Worm (Caenorhabditis elegans) whole organism, late embryonic: ENCODE results near the gene let-268.
A peak's percentile ranks its signal among the peaks of the same experiment; 100 is the strongest.

ENCODE experiments used
- C38D4.7 ChIP-seq: fragments of 200-800 bp; sonication (Bioruptor generic); optimal IDR thresholded peaks from 2 replicates; lab custom pipeline; 2018; ENCODE audit warnings: mild to moderate bottlenecking, missing genetic modification characterization, moderate library complexity, missing compliant biosample characterization
- K09A11.1 ChIP-seq: sonication (generic microtip); optimal IDR thresholded peaks from 2 replicates; lab custom pipeline; 2017; ENCODE audit warnings: antibody characterized with exemption, mild to moderate bottlenecking, missing genetic modification characterization, missing compliant biosample characterization; ENCODE audit not compliant: insufficient read depth
- Y22D7AL.16 ChIP-seq: sonication (generic microtip); optimal IDR thresholded peaks from 2 replicates; lab custom pipeline; 2016; ENCODE audit warnings: missing genetic modification characterization, missing compliant biosample characterization
- ahr-1 ChIP-seq: sonication (generic microtip); optimal IDR thresholded peaks from 2 replicates; lab custom pipeline; 2016; ENCODE audit warnings: missing genetic modification characterization, missing compliant biosample characterization
- ama-1 ChIP-seq: fragments of 150-350 bp; optimal IDR thresholded peaks from 2 replicates; lab custom pipeline; 2014
- ceh-14 ChIP-seq: sonication (generic microtip); optimal IDR thresholded peaks from 2 replicates; lab custom pipeline; 2016; ENCODE audit warnings: missing genotype, missing genetic modification characterization, missing compliant biosample characterization
- ceh-2 ChIP-seq: sonication (generic microtip); optimal IDR thresholded peaks from 2 replicates; lab custom pipeline; 2016; ENCODE audit warnings: missing genotype, missing genetic modification characterization, missing compliant biosample characterization
- ceh-22 ChIP-seq: sonication (generic microtip); optimal IDR thresholded peaks from 2 replicates; lab custom pipeline; 2017; ENCODE audit warnings: missing biosample characterization, missing genetic modification characterization
- ceh-30 ChIP-seq: fragments of 150-350 bp; optimal IDR thresholded peaks from 2 replicates; lab custom pipeline; 2014; ENCODE audit warnings: missing biosample characterization, missing genetic modification characterization
- ceh-31 ChIP-seq: sonication (generic microtip); optimal IDR thresholded peaks from 2 replicates; lab custom pipeline; 2016; ENCODE audit warnings: missing genetic modification characterization, missing compliant biosample characterization
- ceh-34 ChIP-seq: sonication (generic microtip); optimal IDR thresholded peaks from 2 replicates; lab custom pipeline; 2016; ENCODE audit warnings: mild to moderate bottlenecking, missing genetic modification characterization, missing compliant biosample characterization
- ceh-48 ChIP-seq: sonication (generic microtip); optimal IDR thresholded peaks from 2 replicates; lab custom pipeline; 2016; ENCODE audit warnings: missing genetic modification characterization, inconsistent platforms, missing compliant biosample characterization
- ceh-6 ChIP-seq: fragments of 200-800 bp; sonication (Bioruptor generic); optimal IDR thresholded peaks from 2 replicates; lab custom pipeline; 2018; ENCODE audit warnings: mild to moderate bottlenecking, missing genetic modification characterization, missing compliant biosample characterization
- ceh-9 ChIP-seq: sonication (generic microtip); optimal IDR thresholded peaks from 2 replicates; lab custom pipeline; 2016; ENCODE audit warnings: mild to moderate bottlenecking, missing genetic modification characterization, inconsistent platforms, missing compliant biosample characterization
- che-1 ChIP-seq: sonication (generic microtip); optimal IDR thresholded peaks from 2 replicates; lab custom pipeline; 2016; ENCODE audit warnings: mild to moderate bottlenecking, missing genetic modification characterization, missing compliant biosample characterization
- dmd-4 ChIP-seq: sonication (generic microtip); optimal IDR thresholded peaks from 2 replicates; lab custom pipeline; 2016; ENCODE audit warnings: borderline replicate concordance, missing genetic modification characterization, missing compliant biosample characterization
- dve-1 ChIP-seq: sonication (generic microtip); optimal IDR thresholded peaks from 2 replicates; lab custom pipeline; 2017; ENCODE audit warnings: antibody characterized with exemption, mild to moderate bottlenecking, missing genetic modification characterization, missing compliant biosample characterization
- elt-4 ChIP-seq: sonication (generic microtip); optimal IDR thresholded peaks from 2 replicates; lab custom pipeline; 2016; ENCODE audit warnings: missing genetic modification characterization, missing compliant biosample characterization
- ets-4 ChIP-seq: sonication (generic microtip); optimal IDR thresholded peaks from 2 replicates; lab custom pipeline; 2016; ENCODE audit warnings: missing genetic modification characterization, missing compliant biosample characterization
- fax-1 ChIP-seq: sonication (generic microtip); optimal IDR thresholded peaks from 2 replicates; lab custom pipeline; 2016; ENCODE audit warnings: missing genotype, missing genetic modification characterization, missing compliant biosample characterization
- fkh-6 ChIP-seq: sonication (generic microtip); optimal IDR thresholded peaks from 2 replicates; lab custom pipeline; 2016; ENCODE audit warnings: missing genetic modification characterization, missing compliant biosample characterization
- gmeb-2 ChIP-seq: sonication (generic microtip); optimal IDR thresholded peaks from 2 replicates; lab custom pipeline; 2016; ENCODE audit warnings: missing genetic modification characterization, inconsistent platforms, missing compliant biosample characterization
- hlh-15 ChIP-seq: sonication (generic microtip); optimal IDR thresholded peaks from 2 replicates; lab custom pipeline; 2016; ENCODE audit warnings: missing genetic modification characterization, missing compliant biosample characterization
- hlh-30 ChIP-seq: sonication (generic microtip); optimal IDR thresholded peaks from 2 replicates; lab custom pipeline; 2017; ENCODE audit warnings: antibody characterized with exemption, missing genetic modification characterization, missing compliant biosample characterization; ENCODE audit not compliant: insufficient read depth
- hlh-6 ChIP-seq: sonication (generic microtip); optimal IDR thresholded peaks from 2 replicates; lab custom pipeline; 2016; ENCODE audit warnings: missing genotype, missing genetic modification characterization, missing compliant biosample characterization
- hlh-8 ChIP-seq: sonication (generic microtip); optimal IDR thresholded peaks from 2 replicates; lab custom pipeline; 2016; ENCODE audit warnings: missing genotype, missing genetic modification characterization, missing compliant biosample characterization
- lin-11 ChIP-seq: fragments of 200-800 bp; sonication (Bioruptor generic); optimal IDR thresholded peaks from 2 replicates; lab custom pipeline; 2018; ENCODE audit warnings: mild to moderate bottlenecking, missing genetic modification characterization, missing compliant biosample characterization
- madf-2 ChIP-seq: sonication (generic microtip); optimal IDR thresholded peaks from 2 replicates; lab custom pipeline; 2017; ENCODE audit warnings: missing genetic modification characterization, missing compliant biosample characterization
- mec-3 ChIP-seq: sonication (generic microtip); optimal IDR thresholded peaks from 2 replicates; lab custom pipeline; 2016; ENCODE audit warnings: borderline replicate concordance, missing genetic modification characterization, missing compliant biosample characterization
- nfya-1 ChIP-seq: sonication (generic microtip); optimal IDR thresholded peaks from 2 replicates; lab custom pipeline; 2017; ENCODE audit warnings: missing genetic modification characterization, mild to moderate bottlenecking, missing compliant biosample characterization, antibody characterized with exemption, moderate library complexity
- nhr-11 ChIP-seq: fragments of 150-350 bp; optimal IDR thresholded peaks from 2 replicates; lab custom pipeline; 2014; ENCODE audit warnings: missing biosample characterization, missing genetic modification characterization
- nhr-232 ChIP-seq: sonication (generic microtip); optimal IDR thresholded peaks from 2 replicates; lab custom pipeline; 2016; ENCODE audit warnings: missing genetic modification characterization, missing compliant biosample characterization
- pat-9 ChIP-seq: fragments of 200-800 bp; sonication (Bioruptor generic); optimal IDR thresholded peaks from 2 replicates; lab custom pipeline; 2018; ENCODE audit warnings: mild to moderate bottlenecking, missing genetic modification characterization, moderate library complexity, missing compliant biosample characterization
- pax-1 ChIP-seq: fragments of 150-350 bp; optimal IDR thresholded peaks from 2 replicates; lab custom pipeline; 2014; ENCODE audit warnings: missing biosample characterization, missing genetic modification characterization
- pha-4 ChIP-seq: fragments of 150-350 bp; optimal IDR thresholded peaks from 2 replicates; lab custom pipeline; 2018; ENCODE audit warnings: missing biosample characterization, missing genetic modification reagents, missing genetic modification characterization
- pqm-1 ChIP-seq: sonication (generic microtip); optimal IDR thresholded peaks from 2 replicates; lab custom pipeline; 2016; ENCODE audit warnings: missing genetic modification characterization, missing compliant biosample characterization
- pros-1 ChIP-seq: fragments of 150-350 bp; optimal IDR thresholded peaks from 2 replicates; lab custom pipeline; 2014; ENCODE audit warnings: missing biosample characterization, missing genetic modification reagents, missing genetic modification characterization
- rnt-1 ChIP-seq: sonication (generic microtip); optimal IDR thresholded peaks from 2 replicates; lab custom pipeline; 2016; ENCODE audit warnings: missing genetic modification characterization, missing compliant biosample characterization
- sdc-2 ChIP-seq: sonication (generic microtip); optimal IDR thresholded peaks from 2 replicates; lab custom pipeline; 2016; ENCODE audit warnings: missing genotype, missing genetic modification characterization, missing compliant biosample characterization
- sox-2 ChIP-seq: fragments of 200-800 bp; sonication (Bioruptor generic); IDR thresholded peaks from 2 replicates; pipeline ENCODE4 v1.3.6; 2022; ENCODE audit warnings: missing genetic modification reagents, missing genetic modification characterization, missing compliant biosample characterization
- syd-9 ChIP-seq: sonication (generic microtip); optimal IDR thresholded peaks from 2 replicates; lab custom pipeline; 2016; ENCODE audit warnings: mild to moderate bottlenecking, missing genetic modification characterization, moderate library complexity, missing compliant biosample characterization
- tbx-2 ChIP-seq: sonication (generic microtip); optimal IDR thresholded peaks from 2 replicates; lab custom pipeline; 2016; ENCODE audit warnings: missing genetic modification characterization, missing compliant biosample characterization
- unc-3 ChIP-seq, 2 experiments: fragments of 200-800 bp in 1 of 2; sonication (Bioruptor generic) in 1 of 2; sonication (generic microtip) in 1 of 2; conservative IDR thresholded peaks in 1 of 2; optimal IDR thresholded peaks in 1 of 2; 2 replicates each; pipeline versions ENCODE4 v1.3.6 to Lab custom; 2016 to 2022; ENCODE audit warnings: missing compliant biosample characterization in 2 of 2, missing genetic modification characterization in 2 of 2, missing genetic modification reagents in 1 of 2
- unc-42 ChIP-seq: sonication (generic microtip); optimal IDR thresholded peaks from 2 replicates; lab custom pipeline; 2016; ENCODE audit warnings: missing genotype, missing genetic modification characterization, missing compliant biosample characterization
- unc-86 ChIP-seq: sonication (generic microtip); optimal IDR thresholded peaks from 2 replicates; lab custom pipeline; 2016; ENCODE audit warnings: missing genetic modification characterization, missing compliant biosample characterization
- zip-5 ChIP-seq: sonication (generic microtip); optimal IDR thresholded peaks from 2 replicates; lab custom pipeline; 2016; ENCODE audit warnings: missing genetic modification characterization, missing compliant biosample characterization
- ztf-16 ChIP-seq: sonication (generic microtip); optimal IDR thresholded peaks from 2 replicates; lab custom pipeline; 2017; ENCODE audit warnings: missing genetic modification characterization, missing compliant biosample characterization

Gene let-268

ce11 chrII:9984866-9985336, 54.9 kb downstream of the let-268 start (continued):
- TF ChIP-seq pqm-1 (tag; lab: Kevin White, UChicago) (no peak), ceh-34 (peak; percentile 86), hlh-30 (tag; lab: Kevin White, UChicago) (no peak), fkh-6 (no peak), K09A11.1 (tag; lab: Kevin White, UChicago) (no peak), elt-4 (tag; lab: Kevin White, UChicago) (no peak), gmeb-2 (no peak), fax-1 (tag; lab: Kevin White, UChicago) (peak; percentile 24), pha-4 (tag; lab: Kevin White, UChicago) (no peak), ets-4 (tag; lab: Kevin White, UChicago) (no peak), pax-1 (no peak), rnt-1 (tag; lab: Kevin White, UChicago) (no peak), ceh-31 (peak; percentile 86), zip-5 (tag; lab: Kevin White, UChicago) (no peak), dve-1 (tag; lab: Kevin White, UChicago) (no peak), pat-9 (no peak), unc-42 (tag; lab: Kevin White, UChicago) (peak; percentile 78), dmd-4 (tag; lab: Kevin White, UChicago) (no peak), ceh-30 (tag; lab: Kevin White, UChicago) (no peak), pros-1 (tag; lab: Kevin White, UChicago) (peak; percentile 4), ceh-9 (tag; lab: Kevin White, UChicago) (no peak), hlh-6 (peak; percentile 13), ceh-14 (peak; percentile 45), Y22D7AL.16 (no peak), syd-9 (tag; lab: Kevin White, UChicago) (peak; percentile 11), ceh-22 (peak; percentile 31), unc-3 (GFP tag; conservative IDR thresholded peaks at IDR 0.05; lab: Robert Waterston, UW) (no peak), unc-3 (tag; optimal IDR thresholded peaks at IDR 0.05; lab: Kevin White, UChicago) (no peak), mec-3 (tag; lab: Kevin White, UChicago) (no peak), ahr-1 (tag; lab: Kevin White, UChicago) (no peak), C38D4.7 (GFP tag; lab: Kevin White, UChicago) (no peak), nfya-1 (tag; lab: Kevin White, UChicago) (peak; percentile 22), che-1 (no peak), nhr-11 (tag; lab: Kevin White, UChicago) (no peak), sox-2 (GFP tag; lab: Robert Waterston, UW) (no peak), hlh-8 (no peak), ceh-2 (tag; lab: Kevin White, UChicago) (peak; percentile 30), hlh-15 (tag; lab: Kevin White, UChicago) (no peak), nhr-232 (tag; lab: Kevin White, UChicago) (no peak), ceh-6 (GFP tag; lab: Kevin White, UChicago) (no peak), ztf-16 (tag; lab: Kevin White, UChicago) (no peak), ama-1 (no peak), unc-86 (tag; lab: Kevin White, UChicago) (no peak), lin-11 (no peak), tbx-2 (tag; lab: Kevin White, UChicago) (peak; percentile 36), ceh-48 (tag; lab: Kevin White, UChicago) (peak; percentile 29), sdc-2 (peak; percentile 39), madf-2 (no peak)
